Fruit fly (Drosophila melanogaster) whole organism, prepupa: ENCODE results near the gene CG9030.

Source experiments
- CG10631 ChIP-seq: fragments of 200-800 bp; sonication (Bioruptor generic); optimal IDR thresholded peaks from 2 replicates; lab custom pipeline; 2016; ENCODE audit warnings: missing biosample characterization, missing genetic modification characterization
- CG32006 ChIP-seq: fragments of 200-800 bp; sonication (Bioruptor generic); optimal IDR thresholded peaks from 3 replicates; lab custom pipeline; 2017; ENCODE audit warnings: missing biosample characterization, mild to moderate bottlenecking, missing genetic modification characterization
- CG3919 ChIP-seq: fragments of 200-800 bp; sonication (Bioruptor generic); optimal IDR thresholded peaks from 3 replicates; lab custom pipeline; 2016; ENCODE audit warnings: missing biosample characterization, missing genetic modification characterization
- CG6854 ChIP-seq: fragments of 200-800 bp; sonication (Bioruptor generic); optimal IDR thresholded peaks from 2 replicates; lab custom pipeline; 2017; ENCODE audit warnings: missing biosample characterization, mild to moderate bottlenecking, missing genetic modification characterization
- CG7368 ChIP-seq: fragments of 200-800 bp; sonication (Bioruptor generic); optimal IDR thresholded peaks from 3 replicates; lab custom pipeline; 2016; ENCODE audit warnings: missing biosample characterization, missing genetic modification characterization
- Hr38 ChIP-seq: sonication (Bioruptor generic); optimal IDR thresholded peaks from 2 replicates; lab custom pipeline; 2016; ENCODE audit warnings: missing biosample characterization, missing genetic modification characterization
- Met ChIP-seq: fragments of 200-800 bp; sonication (Bioruptor generic); optimal IDR thresholded peaks from 3 replicates; lab custom pipeline; 2016; ENCODE audit warnings: missing biosample characterization, missing genetic modification characterization
- Smox ChIP-seq: fragments of 200-800 bp; sonication (Bioruptor generic); optimal IDR thresholded peaks from 3 replicates; lab custom pipeline; 2016; ENCODE audit warnings: missing biosample characterization, missing genetic modification characterization
- Sox102F ChIP-seq: fragments of 200-800 bp; sonication (Bioruptor generic); optimal IDR thresholded peaks from 2 replicates; lab custom pipeline; 2016; ENCODE audit warnings: missing biosample characterization, mild to moderate bottlenecking, missing genetic modification characterization
- achi ChIP-seq: fragments of 200-800 bp; sonication (Bioruptor generic); optimal IDR thresholded peaks from 3 replicates; lab custom pipeline; 2016; ENCODE audit warnings: missing biosample characterization, missing genetic modification characterization
- esn ChIP-seq: fragments of 200-800 bp; sonication (Bioruptor generic); optimal IDR thresholded peaks from 2 replicates; lab custom pipeline; 2016; ENCODE audit warnings: missing biosample characterization, mild to moderate bottlenecking, missing genetic modification characterization, moderate library complexity
- lz ChIP-seq: fragments of 200-800 bp; sonication (Bioruptor generic); optimal IDR thresholded peaks from 3 replicates; lab custom pipeline; 2016; ENCODE audit warnings: missing biosample characterization, missing genetic modification characterization
- salr ChIP-seq, 2 experiments: fragments of 200-800 bp; sonication (Bioruptor generic); optimal IDR thresholded peaks; 3 replicates each; lab custom pipeline; 2016 to 2018; ENCODE audit warnings: missing biosample characterization in 2 of 2, missing genetic modification characterization in 2 of 2, mild to moderate bottlenecking in 1 of 2
- ss ChIP-seq, 2 experiments: fragments of 200-800 bp; sonication (Bioruptor generic); optimal IDR thresholded peaks; 2 replicates in 1 of 2; 3 replicates in 1 of 2; lab custom pipeline; 2017 to 2018; ENCODE audit warnings: mild to moderate bottlenecking in 2 of 2, missing biosample characterization in 2 of 2, missing genetic modification characterization in 2 of 2, moderate library complexity in 1 of 2

DNA sequence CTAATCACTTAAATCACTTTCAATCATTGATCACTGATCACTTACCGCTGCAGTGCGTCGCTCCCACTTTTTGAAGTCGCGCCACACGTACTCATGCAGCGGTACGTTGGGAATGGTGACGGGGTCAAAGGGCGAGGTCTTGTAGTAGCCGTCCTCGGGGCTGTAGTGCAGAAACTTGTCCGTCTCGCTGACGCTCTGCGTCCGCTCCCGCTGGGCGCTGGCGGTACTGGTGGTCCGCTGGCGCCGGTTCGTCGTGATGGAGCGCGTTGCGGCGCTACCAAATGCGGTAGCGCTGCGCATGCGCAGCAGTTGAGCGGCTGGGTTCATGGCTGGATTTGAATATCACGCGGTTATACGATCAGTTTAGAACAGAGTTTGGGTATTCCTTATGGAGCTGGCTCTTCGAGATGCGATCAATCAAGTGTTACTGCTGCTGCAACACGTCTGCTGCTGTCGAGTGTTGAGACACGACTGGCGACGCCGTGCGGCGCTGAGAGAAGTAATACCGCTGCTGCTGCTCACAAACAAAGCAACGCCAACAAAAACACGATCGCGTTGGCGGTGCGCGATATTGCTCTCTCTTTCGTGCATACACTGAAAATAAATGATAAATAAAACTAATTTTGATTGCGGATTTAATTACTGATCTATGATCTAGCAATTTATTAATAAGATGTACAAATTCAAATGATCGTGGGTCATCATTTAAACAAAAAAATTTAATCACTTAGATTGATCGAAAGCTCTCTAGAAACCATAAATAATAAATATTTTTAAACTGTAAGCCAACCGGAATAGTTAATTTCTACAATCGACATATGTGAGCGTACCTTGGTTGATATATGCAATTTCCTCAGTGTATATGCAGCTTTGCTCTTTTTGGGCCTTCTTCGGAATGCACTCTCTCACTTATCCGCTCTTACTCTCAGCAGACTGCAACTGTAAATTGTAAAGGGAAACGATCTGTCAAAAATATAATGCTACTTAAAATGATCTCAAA, 4.3 kb downstream of the CG9030 start:
- peak; percentile 98 for TF ChIP-seq Sox102F
- peak; percentile 99 for TF ChIP-seq CG32006 (GFP tag; lab: Kevin White, UChicago)
- TF ChIP-seq Met (GFP tag; lab: Kevin White, UChicago), result peak; percentile 99
- TF ChIP-seq salr (GFP tag; optimal IDR thresholded peaks at IDR 0.05; lab: Kevin White, UChicago), result peak; percentile 94 to 99
- TF ChIP-seq ss (GFP tag; optimal IDR thresholded peaks at IDR 0.05; lab: Kevin White, UChicago), result peak; percentile 98 to 99
- peak; percentile 98 for TF ChIP-seq CG3919 (GFP tag; lab: Kevin White, UChicago)
- TF ChIP-seq Smox (GFP tag; lab: Kevin White, UChicago), result peak; percentile 99
- TF ChIP-seq CG6854 (GFP tag; lab: Kevin White, UChicago), result peak; percentile 99
- peak; percentile 99 for TF ChIP-seq esn
- peak; percentile 55 for TF ChIP-seq Hr38 (GFP tag; lab: Kevin White, UChicago)
- peak; percentile 95 for TF ChIP-seq CG7368 (GFP tag; lab: Kevin White, UChicago)
- peak; percentile 97 for TF ChIP-seq achi (GFP tag; lab: Kevin White, UChicago)
- peak; percentile 99 for TF ChIP-seq lz (GFP tag; lab: Kevin White, UChicago)
- TF ChIP-seq CG10631, result peak; percentile 98
